Worm (Caenorhabditis elegans) whole organism, early embryonic: ENCODE data around the gene dpy-1.

Experiments
- B0310.2 ChIP-seq: sonication (generic microtip); optimal IDR thresholded peaks from 2 replicates; lab custom pipeline; 2016; ENCODE audit warnings: mild to moderate bottlenecking, missing genetic modification characterization, missing compliant biosample characterization
- F13C5.2 ChIP-seq: sonication (generic microtip); optimal IDR thresholded peaks from 2 replicates; lab custom pipeline; 2017; ENCODE audit warnings: mild to moderate bottlenecking, missing genetic modification characterization, inconsistent platforms, missing compliant biosample characterization
- ama-1 ChIP-seq: fragments of 150-350 bp; optimal IDR thresholded peaks from 2 replicates; lab custom pipeline; 2014
- ceh-13 ChIP-seq: fragments of 200-800 bp; sonication (Bioruptor generic); optimal IDR thresholded peaks from 2 replicates; lab custom pipeline; 2018; ENCODE audit warnings: mild to moderate bottlenecking, missing genetic modification characterization, missing compliant biosample characterization
- ceh-36 ChIP-seq: sonication (generic microtip); optimal IDR thresholded peaks from 2 replicates; lab custom pipeline; 2016; ENCODE audit warnings: missing genetic modification characterization, inconsistent platforms, missing compliant biosample characterization
- hmbx-1 ChIP-seq: sonication (generic microtip); optimal IDR thresholded peaks from 2 replicates; lab custom pipeline; 2016; ENCODE audit warnings: mild to moderate bottlenecking, missing genetic modification characterization, missing compliant biosample characterization
- hnd-1 ChIP-seq: sonication (generic microtip); optimal IDR thresholded peaks from 2 replicates; lab custom pipeline; 2016; ENCODE audit warnings: missing genetic modification characterization, missing compliant biosample characterization

DNA sequence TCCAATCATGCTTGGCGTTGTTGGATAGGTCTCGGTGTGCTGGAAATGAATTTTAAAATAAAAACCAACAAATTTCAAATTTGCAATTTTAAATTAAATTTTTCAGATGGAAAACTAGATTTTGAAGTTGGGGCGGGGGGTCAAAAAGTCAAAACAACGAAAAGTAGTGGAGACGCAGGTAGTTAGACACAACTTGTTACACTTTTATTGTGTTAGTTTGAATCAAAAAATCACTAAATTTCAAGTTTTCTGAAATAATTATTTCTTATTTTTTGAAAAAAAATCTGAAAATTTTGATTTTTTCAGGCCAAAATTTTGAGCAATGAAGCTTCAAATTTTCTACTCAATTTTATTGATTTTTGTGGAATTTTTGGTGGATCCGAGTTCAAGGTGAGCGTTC lies 60.1 kb downstream of the dpy-1 start, which contains the start of gene Y39A3B.8:
- TF ChIP-seq ama-1 (no peak), F13C5.2 (tag; lab: Kevin White, UChicago) (no peak), hnd-1 (no peak), hmbx-1 (tag; lab: Kevin White, UChicago) (no peak), ceh-36 (tag; lab: Kevin White, UChicago) (no peak), B0310.2 (tag; lab: Kevin White, UChicago) (no peak), ceh-13 (GFP tag; lab: Kevin White, UChicago) (no peak)
